Worm (Caenorhabditis elegans) whole organism, late embryonic: Measurements from ENCODE around the gene R151.2.

ENCODE experiments used
- C08G9.2 ChIP-seq: sonication (generic microtip); optimal IDR thresholded peaks from 2 replicates; lab custom pipeline; 2016; ENCODE audit warnings: mild to moderate bottlenecking, missing genetic modification characterization, moderate library complexity, missing compliant biosample characterization
- ama-1 ChIP-seq: fragments of 150-350 bp; optimal IDR thresholded peaks from 2 replicates; lab custom pipeline; 2014
- mec-3 ChIP-seq: sonication (generic microtip); optimal IDR thresholded peaks from 2 replicates; lab custom pipeline; 2016; ENCODE audit warnings: borderline replicate concordance, missing genetic modification characterization, missing compliant biosample characterization
- rnt-1 ChIP-seq: sonication (generic microtip); optimal IDR thresholded peaks from 2 replicates; lab custom pipeline; 2016; ENCODE audit warnings: missing genetic modification characterization, missing compliant biosample characterization
- sox-2 ChIP-seq: fragments of 200-800 bp; sonication (Bioruptor generic); IDR thresholded peaks from 2 replicates; pipeline ENCODE4 v1.3.6; 2022; ENCODE audit warnings: missing genetic modification reagents, missing genetic modification characterization, missing compliant biosample characterization
- unc-55 ChIP-seq: sonication (generic microtip); optimal IDR thresholded peaks from 2 replicates; lab custom pipeline; 2017; ENCODE audit warnings: missing biosample characterization, missing genetic modification reagents, missing genetic modification characterization

ce11 chrIII:7192942-7193665 lies 16.7 kb upstream of the R151.2 start, which contains the start of gene mec-14:
- no peak for TF ChIP-seq unc-55 (GFP tag; lab: Kevin White, UChicago)
- TF ChIP-seq ama-1: no peak
- TF ChIP-seq mec-3 (tag; lab: Kevin White, UChicago): no peak
- TF ChIP-seq sox-2 (GFP tag; lab: Robert Waterston, UW): no peak
- no peak for TF ChIP-seq C08G9.2 (tag; lab: Kevin White, UChicago)
- no peak for TF ChIP-seq rnt-1 (tag; lab: Kevin White, UChicago)
